Worm (Caenorhabditis elegans) whole organism, L1 larva: ENCODE measurements around the gene clec-84.

ENCODE experiments used
- dsc-1 ChIP-seq: sonication (generic microtip); optimal IDR thresholded peaks from 2 replicates; lab custom pipeline; 2016; ENCODE audit warnings: mild to moderate bottlenecking, missing genetic modification characterization, missing compliant biosample characterization
- egl-27 ChIP-seq, 2 experiments: fragments of 150-350 bp in 1 of 2; sonication (generic microtip); optimal IDR thresholded peaks; 3 replicates each; lab custom pipeline; 2017 to 2018; ENCODE audit warnings: missing biosample characterization in 2 of 2, missing genetic modification characterization in 2 of 2, missing genetic modification reagents in 2 of 2
- fkh-10 ChIP-seq: sonication (generic microtip); optimal IDR thresholded peaks from 2 replicates; lab custom pipeline; 2017; ENCODE audit warnings: missing biosample characterization, missing genetic modification reagents, missing genetic modification characterization
- lin-39 ChIP-seq: fragments of 150-350 bp; optimal IDR thresholded peaks from 2 replicates; lab custom pipeline; 2014; ENCODE audit warnings: missing biosample characterization, missing genetic modification reagents, missing genetic modification characterization
- nhr-20 ChIP-seq: sonication (generic microtip); optimal IDR thresholded peaks from 2 replicates; lab custom pipeline; 2016; ENCODE audit warnings: mild to moderate bottlenecking, missing genetic modification characterization, missing compliant biosample characterization
- rnt-1 ChIP-seq: sonication (generic microtip); optimal IDR thresholded peaks from 2 replicates; lab custom pipeline; 2016; ENCODE audit warnings: mild to moderate bottlenecking, missing genetic modification characterization, moderate library complexity, missing compliant biosample characterization
- swsn-7 ChIP-seq: sonication (generic microtip); optimal IDR thresholded peaks from 2 replicates; lab custom pipeline; 2016; ENCODE audit warnings: missing genetic modification characterization, missing compliant biosample characterization
- zag-1 ChIP-seq: fragments of 150-350 bp; optimal IDR thresholded peaks from 2 replicates; lab custom pipeline; 2014; ENCODE audit warnings: missing biosample characterization, missing genetic modification characterization

- TF ChIP-seq dsc-1 (tag; lab: Kevin White, UChicago) = no peak
- no peak for TF ChIP-seq fkh-10 (GFP tag; lab: Kevin White, UChicago)
- TF ChIP-seq zag-1 (tag; lab: Kevin White, UChicago) = no peak
- TF ChIP-seq lin-39 (tag; lab: Kevin White, UChicago) = no peak
- TF ChIP-seq nhr-20 (tag; lab: Kevin White, UChicago) = no peak
- no peak for TF ChIP-seq swsn-7
- TF ChIP-seq egl-27 (tag; optimal IDR thresholded peaks at IDR 0.05; lab: Kevin White, UChicago) = no peak
- no peak for TF ChIP-seq rnt-1 (tag; lab: Kevin White, UChicago)
These were observed 8.3 kb downstream of the clec-84 start, which contains the start of gene clec-85 for ce11 chrIV:2850586-2850985.
